Worm (Caenorhabditis elegans) whole organism, young adult: ENCODE results near the gene atp-5.

Source experiments
- B0035.1 ChIP-seq: sonication (generic microtip); optimal IDR thresholded peaks from 2 replicates; lab custom pipeline; 2016; ENCODE audit warnings: missing genetic modification characterization, mild to moderate bottlenecking, missing compliant biosample characterization, missing genotype, missing genetic modification reagents
- C06A6.2 ChIP-seq: fragments of 200-800 bp; sonication (Bioruptor generic); conservative IDR thresholded peaks from 2 replicates; pipeline ENCODE4 v1.3.6; 2022; ENCODE audit warnings: missing genetic modification characterization, missing compliant biosample characterization
- F10E7.11 ChIP-seq: sonication (generic microtip); optimal IDR thresholded peaks from 2 replicates; lab custom pipeline; 2017; ENCODE audit warnings: mild to moderate bottlenecking, missing genetic modification characterization, moderate library complexity, missing compliant biosample characterization
- F52B5.7 ChIP-seq: sonication (generic microtip); optimal IDR thresholded peaks from 2 replicates; lab custom pipeline; 2016; ENCODE audit warnings: mild to moderate bottlenecking, missing genetic modification characterization, missing compliant biosample characterization
- F57A8.1 ChIP-seq: fragments of 200-800 bp; sonication (Bioruptor generic); optimal IDR thresholded peaks from 2 replicates; lab custom pipeline; 2018; ENCODE audit warnings: mild to moderate bottlenecking, missing genetic modification characterization, moderate library complexity, missing compliant biosample characterization
- K12H6.12 ChIP-seq: fragments of 200-800 bp; sonication (Bioruptor generic); optimal IDR thresholded peaks from 2 replicates; lab custom pipeline; 2018; ENCODE audit warnings: mild to moderate bottlenecking, missing genetic modification characterization, missing compliant biosample characterization
- Y53G8AR.9 ChIP-seq: fragments of 200-800 bp; sonication (Bioruptor generic); conservative IDR thresholded peaks from 2 replicates; pipeline ENCODE4 v1.3.6; 2022; ENCODE audit warnings: missing genetic modification reagents, missing genetic modification characterization, missing compliant biosample characterization
- Y56A3A.18 ChIP-seq: fragments of 200-800 bp; sonication (Bioruptor generic); IDR thresholded peaks from 2 replicates; pipeline ENCODE4 v1.3.6; 2022; ENCODE audit warnings: missing genetic modification reagents, missing genetic modification characterization, missing compliant biosample characterization
- Y67H2A.10 ChIP-seq: fragments of 200-800 bp; sonication (Bioruptor generic); conservative IDR thresholded peaks from 2 replicates; pipeline ENCODE4 v1.3.6; 2022; ENCODE audit warnings: missing genetic modification reagents, missing genetic modification characterization, missing compliant biosample characterization
- Y79H2A.3 ChIP-seq: fragments of 200-800 bp; sonication (Bioruptor generic); conservative IDR thresholded peaks from 2 replicates; pipeline ENCODE4 v1.3.6; 2022; ENCODE audit warnings: missing genetic modification reagents, missing genetic modification characterization, missing compliant biosample characterization
- ZK185.1 ChIP-seq: sonication (generic microtip); optimal IDR thresholded peaks from 2 replicates; lab custom pipeline; 2016; ENCODE audit warnings: mild to moderate bottlenecking, missing genetic modification characterization, missing compliant biosample characterization; ENCODE audit not compliant: poor library complexity, severe bottlenecking
- akir-1 ChIP-seq: fragments of 200-800 bp; sonication (Bioruptor generic); optimal IDR thresholded peaks from 2 replicates; lab custom pipeline; 2018; ENCODE audit warnings: mild to moderate bottlenecking, missing genetic modification characterization, moderate library complexity, missing compliant biosample characterization
- ama-1 ChIP-seq, 3 experiments: fragments of 150-350 bp in 1 of 3; sonication (generic microtip) in 2 of 3; optimal IDR thresholded peaks; 2 replicates each; lab custom pipeline; 2014 to 2018; ENCODE audit warnings: missing biosample characterization in 2 of 3, missing genetic modification characterization in 2 of 3, missing genetic modification reagents in 2 of 3
- attf-3 ChIP-seq: fragments of 200-800 bp; sonication (Bioruptor generic); conservative IDR thresholded peaks from 2 replicates; pipeline ENCODE4 v1.3.6; 2022; ENCODE audit warnings: missing genetic modification reagents, missing genetic modification characterization, missing compliant biosample characterization
- attf-5 ChIP-seq: fragments of 200-800 bp; sonication (Bioruptor generic); optimal IDR thresholded peaks from 2 replicates; lab custom pipeline; 2018; ENCODE audit warnings: mild to moderate bottlenecking, missing genetic modification characterization, missing compliant biosample characterization
- bed-2 ChIP-seq: fragments of 200-800 bp; sonication (Bioruptor generic); IDR thresholded peaks from 2 replicates; pipeline ENCODE4 v1.3.6; 2022; ENCODE audit warnings: missing genetic modification reagents, missing genetic modification characterization, missing compliant biosample characterization
- cebp-1 ChIP-seq, 2 experiments: fragments of 200-800 bp in 1 of 2; sonication (Bioruptor generic) in 1 of 2; sonication (generic microtip) in 1 of 2; IDR thresholded peaks in 1 of 2; optimal IDR thresholded peaks in 1 of 2; 2 replicates each; pipeline versions ENCODE4 v1.3.6 to Lab custom; 2017 to 2022; ENCODE audit warnings: missing compliant biosample characterization in 2 of 2, missing genetic modification characterization in 2 of 2, mild to moderate bottlenecking in 1 of 2, missing genetic modification reagents in 1 of 2, moderate library complexity in 1 of 2
- ceh-27 ChIP-seq: fragments of 200-800 bp; sonication (Bioruptor generic); optimal IDR thresholded peaks from 2 replicates; lab custom pipeline; 2018; ENCODE audit warnings: mild to moderate bottlenecking, missing genetic modification characterization, moderate library complexity, missing compliant biosample characterization
- ceh-79 ChIP-seq: sonication (generic microtip); optimal IDR thresholded peaks from 2 replicates; lab custom pipeline; 2017; ENCODE audit warnings: mild to moderate bottlenecking, missing genetic modification characterization, missing compliant biosample characterization
- ceh-91 ChIP-seq: fragments of 200-800 bp; sonication (Bioruptor generic); IDR thresholded peaks from 2 replicates; pipeline ENCODE4 v1.3.6; 2022; ENCODE audit warnings: missing genetic modification reagents, missing genetic modification characterization, missing compliant biosample characterization
- dpff-1 ChIP-seq: sonication (generic microtip); optimal IDR thresholded peaks from 2 replicates; lab custom pipeline; 2017; ENCODE audit warnings: mild to moderate bottlenecking, missing genetic modification characterization, missing compliant biosample characterization
- egrh-3 ChIP-seq: fragments of 200-800 bp; sonication (Bioruptor generic); IDR thresholded peaks from 2 replicates; pipeline ENCODE4 v1.3.6; 2022; ENCODE audit warnings: missing genetic modification reagents, missing genetic modification characterization, missing compliant biosample characterization
- hlh-12 ChIP-seq: sonication (generic microtip); optimal IDR thresholded peaks from 2 replicates; lab custom pipeline; 2016; ENCODE audit warnings: missing genetic modification characterization, missing compliant biosample characterization
- hmg-20 ChIP-seq: fragments of 200-800 bp; sonication (Bioruptor generic); IDR thresholded peaks from 2 replicates; pipeline ENCODE4 v1.3.6; 2022; ENCODE audit warnings: missing genetic modification reagents, missing genetic modification characterization, missing compliant biosample characterization
- let-607 ChIP-seq, 2 experiments: fragments of 200-800 bp in 1 of 2; sonication (Bioruptor generic) in 1 of 2; sonication (generic microtip) in 1 of 2; optimal IDR thresholded peaks; 2 replicates each; lab custom pipeline; 2016 to 2018; ENCODE audit warnings: mild to moderate bottlenecking in 2 of 2, missing compliant biosample characterization in 2 of 2, missing genetic modification characterization in 2 of 2, moderate library complexity in 2 of 2, missing genotype in 1 of 2
- lin-26 ChIP-seq: fragments of 200-800 bp; sonication (Bioruptor generic); IDR thresholded peaks from 2 replicates; pipeline ENCODE4 v1.3.6; 2022; ENCODE audit warnings: missing genetic modification reagents, missing genetic modification characterization, missing compliant biosample characterization
- lin-35 ChIP-seq, 3 experiments: fragments of 150-350 bp in 2 of 3; sonication (generic microtip) in 1 of 3; optimal IDR thresholded peaks; 2 replicates each; lab custom pipeline; 2014 to 2018; ENCODE audit warnings: missing biosample characterization in 3 of 3, missing genetic modification characterization in 3 of 3, missing genetic modification reagents in 3 of 3
- lin-54 ChIP-seq: fragments of 200-800 bp; sonication (Bioruptor generic); optimal IDR thresholded peaks from 2 replicates; lab custom pipeline; 2018; ENCODE audit warnings: mild to moderate bottlenecking, missing genetic modification characterization, missing compliant biosample characterization
- lsl-1 ChIP-seq: fragments of 200-800 bp; sonication (Bioruptor generic); optimal IDR thresholded peaks from 2 replicates; lab custom pipeline; 2018; ENCODE audit warnings: mild to moderate bottlenecking, missing genetic modification characterization, moderate library complexity, missing compliant biosample characterization
- lsy-27 ChIP-seq: sonication (generic microtip); optimal IDR thresholded peaks from 2 replicates; lab custom pipeline; 2017; ENCODE audit warnings: missing genetic modification characterization, mild to moderate bottlenecking, missing compliant biosample characterization, antibody characterized with exemption, missing genotype, borderline replicate concordance; ENCODE audit not compliant: insufficient read depth
- madf-10 ChIP-seq: sonication (generic microtip); optimal IDR thresholded peaks from 2 replicates; lab custom pipeline; 2016; ENCODE audit warnings: mild to moderate bottlenecking, missing genetic modification characterization, missing compliant biosample characterization
- madf-8 ChIP-seq: fragments of 200-800 bp; sonication (Bioruptor generic); conservative IDR thresholded peaks from 2 replicates; pipeline ENCODE4 v1.3.6; 2022; ENCODE audit warnings: missing genetic modification reagents, missing genetic modification characterization, missing compliant biosample characterization
- mcd-1 ChIP-seq: fragments of 200-800 bp; sonication (Bioruptor generic); IDR thresholded peaks from 2 replicates; pipeline ENCODE4 v1.3.6; 2022; ENCODE audit warnings: missing genetic modification reagents, missing genetic modification characterization, missing compliant biosample characterization
- mxl-1 ChIP-seq: sonication (generic microtip); optimal IDR thresholded peaks from 2 replicates; lab custom pipeline; 2016; ENCODE audit warnings: missing genetic modification characterization, missing compliant biosample characterization
- nfya-1 ChIP-seq: sonication (generic microtip); optimal IDR thresholded peaks from 2 replicates; lab custom pipeline; 2017; ENCODE audit warnings: antibody characterized with exemption, missing compliant biosample characterization, missing genetic modification characterization, borderline replicate concordance; ENCODE audit not compliant: insufficient read depth
- nhr-80 ChIP-seq: sonication (generic microtip); optimal IDR thresholded peaks from 2 replicates; lab custom pipeline; 2016; ENCODE audit warnings: missing genetic modification characterization, missing compliant biosample characterization
- pha-4 ChIP-seq: fragments of 150-350 bp; sonication (generic microtip); optimal IDR thresholded peaks from 2 replicates; lab custom pipeline; 2014; ENCODE audit warnings: missing biosample characterization, missing genetic modification reagents, missing genetic modification characterization
- rcor-1 ChIP-seq: fragments of 200-800 bp; sonication (Bioruptor generic); IDR thresholded peaks from 2 replicates; pipeline ENCODE4 v1.3.6; 2022; ENCODE audit warnings: missing genetic modification reagents, missing genetic modification characterization, missing compliant biosample characterization
- rec-8 ChIP-seq, 2 experiments: sonication (generic microtip); optimal IDR thresholded peaks; 2 replicates each; lab custom pipeline; 2016; ENCODE audit warnings: mild to moderate bottlenecking in 2 of 2, missing genetic modification characterization in 2 of 2, missing genetic modification reagents in 2 of 2, missing genotype in 2 of 2, missing biosample characterization in 1 of 2, missing compliant biosample characterization in 1 of 2, moderate library complexity in 1 of 2
- repo-1 ChIP-seq: sonication (generic microtip); optimal IDR thresholded peaks from 2 replicates; lab custom pipeline; 2017; ENCODE audit warnings: mild to moderate bottlenecking, missing genetic modification characterization, missing compliant biosample characterization
- rpc-1 ChIP-seq, 2 experiments: fragments of 150-350 bp in 1 of 2; sonication (generic microtip) in 1 of 2; optimal IDR thresholded peaks; 2 replicates each; lab custom pipeline; 2014 to 2018; ENCODE audit warnings: missing biosample characterization in 1 of 2, missing genetic modification characterization in 1 of 2, missing genetic modification reagents in 1 of 2, missing genotype in 1 of 2
- sdz-38 ChIP-seq: sonication (generic microtip); optimal IDR thresholded peaks from 2 replicates; lab custom pipeline; 2016; ENCODE audit warnings: missing genotype, missing genetic modification characterization, missing compliant biosample characterization
- snpc-3.4 ChIP-seq: sonication (generic microtip); optimal IDR thresholded peaks from 2 replicates; lab custom pipeline; 2017; ENCODE audit warnings: missing genetic modification characterization, mild to moderate bottlenecking, missing compliant biosample characterization, antibody characterized with exemption, moderate library complexity, missing genotype, missing genetic modification reagents
- sptf-2 ChIP-seq: fragments of 200-800 bp; sonication (Bioruptor generic); optimal IDR thresholded peaks from 2 replicates; lab custom pipeline; 2018; ENCODE audit warnings: mild to moderate bottlenecking, missing genetic modification characterization, missing compliant biosample characterization
- tbx-9 ChIP-seq: sonication (generic microtip); optimal IDR thresholded peaks from 2 replicates; lab custom pipeline; 2016; ENCODE audit warnings: borderline replicate concordance, missing genetic modification characterization, inconsistent platforms, missing compliant biosample characterization
- unc-130 ChIP-seq: sonication (generic microtip); optimal IDR thresholded peaks from 2 replicates; lab custom pipeline; 2016; ENCODE audit warnings: missing genetic modification reagents, missing genetic modification characterization, missing compliant biosample characterization
- ztf-18 ChIP-seq: sonication (generic microtip); optimal IDR thresholded peaks from 2 replicates; lab custom pipeline; 2016; ENCODE audit warnings: missing genotype, mild to moderate bottlenecking, missing genetic modification characterization, missing compliant biosample characterization

The atp-5 gene

ce11 chrV:11119294-11119755, 4.3 kb downstream of the atp-5 start, which contains the start of gene scb-1 (continued):
- TF ChIP-seq lsy-27 (tag; lab: Kevin White, UChicago) = no peak
- no peak for TF ChIP-seq Y67H2A.10 (GFP tag; lab: Robert Waterston, UW)
- peak in 1 of 2 experiments; percentile 25 for TF ChIP-seq let-607 (tag; optimal IDR thresholded peaks at IDR 0.05; lab: Kevin White, UChicago)
- no peak for TF ChIP-seq sdz-38 (tag; lab: Kevin White, UChicago)
- no peak for TF ChIP-seq ztf-18 (tag; lab: Kevin White, UChicago)
- no peak for TF ChIP-seq sptf-2 (GFP tag; lab: Kevin White, UChicago)
- TF ChIP-seq F57A8.1 (GFP tag; lab: Kevin White, UChicago) = no peak
- TF ChIP-seq nhr-80 (tag; lab: Kevin White, UChicago) = no peak
- no peak for TF ChIP-seq rpc-1 (optimal IDR thresholded peaks at IDR 0.05; lab: Kevin White, UChicago)
- no peak for TF ChIP-seq rpc-1 (tag; optimal IDR thresholded peaks at IDR 0.05; lab: Kevin White, UChicago)
- no peak for TF ChIP-seq lsl-1 (GFP tag; lab: Kevin White, UChicago)
- no peak for TF ChIP-seq Y79H2A.3
- TF ChIP-seq mxl-1 = no peak
- TF ChIP-seq cebp-1 (GFP tag; IDR thresholded peaks at IDR 0.05; lab: Robert Waterston, UW) = no peak
- TF ChIP-seq cebp-1 (tag; optimal IDR thresholded peaks at IDR 0.05; lab: Kevin White, UChicago) = no peak
- TF ChIP-seq attf-3 (GFP tag; lab: Robert Waterston, UW) = no peak
- no peak for TF ChIP-seq attf-5 (GFP tag; lab: Kevin White, UChicago)
- no peak for TF ChIP-seq lin-26 (GFP tag; lab: Robert Waterston, UW)
- TF ChIP-seq snpc-3.4 = peak; percentile 16
- no peak for TF ChIP-seq unc-130
- TF ChIP-seq nfya-1 (tag; lab: Kevin White, UChicago) = no peak
- no peak for TF ChIP-seq egrh-3 (GFP tag; lab: Robert Waterston, UW)
- peak; percentile 72 for TF ChIP-seq dpff-1 (tag; lab: Kevin White, UChicago)
- no peak for TF ChIP-seq madf-10
- peak; percentile 12 for TF ChIP-seq Y53G8AR.9
- TF ChIP-seq akir-1 (GFP tag; lab: Kevin White, UChicago) = no peak
- TF ChIP-seq hmg-20 = no peak
- TF ChIP-seq hlh-12 = no peak
- TF ChIP-seq ceh-27 (GFP tag; lab: Kevin White, UChicago) = no peak
- TF ChIP-seq C06A6.2 (GFP tag; lab: Robert Waterston, UW) = no peak
- TF ChIP-seq lin-54 (GFP tag; lab: Kevin White, UChicago) = no peak
- no peak for TF ChIP-seq ceh-79 (tag; lab: Kevin White, UChicago)
- TF ChIP-seq pha-4 (tag; lab: Kevin White, UChicago) = no peak
- TF ChIP-seq repo-1 (tag; lab: Kevin White, UChicago) = no peak
- no peak for TF ChIP-seq rcor-1 (GFP tag; lab: Robert Waterston, UW)
- TF ChIP-seq K12H6.12 (tag; lab: Kevin White, UChicago) = no peak
- no peak for TF ChIP-seq bed-2 (GFP tag; lab: Robert Waterston, UW)
- TF ChIP-seq ama-1 (optimal IDR thresholded peaks at IDR 0.05; lab: Kevin White, UChicago) = peak; percentile 71
- no peak for TF ChIP-seq ama-1 (GFP tag; optimal IDR thresholded peaks at IDR 0.05; lab: Kevin White, UChicago)
- no peak for TF ChIP-seq rec-8 (tag; optimal IDR thresholded peaks at IDR 0.05; lab: Kevin White, UChicago)
- TF ChIP-seq F52B5.7 (tag; lab: Kevin White, UChicago) = no peak
- no peak for TF ChIP-seq ceh-91 (GFP tag; lab: Robert Waterston, UW)
- TF ChIP-seq lin-35 (GFP tag; optimal IDR thresholded peaks at IDR 0.05; lab: Kevin White, UChicago) = no peak
- TF ChIP-seq ZK185.1 (tag; lab: Kevin White, UChicago) = no peak
- no peak for TF ChIP-seq madf-8
- TF ChIP-seq F10E7.11 (tag; lab: Kevin White, UChicago) = no peak
- TF ChIP-seq Y56A3A.18 (GFP tag; lab: Robert Waterston, UW) = no peak
- TF ChIP-seq mcd-1 (GFP tag; lab: Robert Waterston, UW) = no peak
- TF ChIP-seq tbx-9 = no peak
- TF ChIP-seq B0035.1 (tag; lab: Kevin White, UChicago) = no peak
